Fruit fly (Drosophila melanogaster): ENCODE data around the gene kug.

DNA sequence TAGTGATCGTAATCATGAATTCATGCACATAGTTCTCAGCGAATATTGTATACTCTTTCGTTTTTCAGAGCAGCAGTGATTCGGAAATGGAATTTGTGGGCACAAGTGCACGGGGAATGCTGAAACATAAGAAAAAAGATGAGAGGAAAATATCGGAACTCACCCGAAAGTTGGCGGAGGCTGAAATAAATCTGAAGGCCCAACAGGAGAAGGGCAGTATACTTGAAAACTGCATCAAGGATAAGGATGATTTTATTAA lies 1.9 kb upstream of the kug start:
- TF ChIP-seq lola (GFP tag; optimal IDR thresholded peaks at IDR 0.05): no peak
- TF ChIP-seq sage (GFP tag; optimal IDR thresholded peaks at IDR 0.05): no peak
- TF ChIP-seq Abd-B (GFP tag; optimal IDR thresholded peaks at IDR 0.05): no peak
- no peak for TF ChIP-seq Sp1 (GFP tag; optimal IDR thresholded peaks at IDR 0.05)
- TF ChIP-seq Hr78 (GFP tag; optimal IDR thresholded peaks at IDR 0.05): no peak
- TF ChIP-seq psq (GFP tag; optimal IDR thresholded peaks at IDR 0.05): no peak
- TF ChIP-seq br (GFP tag; optimal IDR thresholded peaks at IDR 0.05): no peak
